Fruit fly (Drosophila melanogaster): ENCODE data around the gene CG14852.

CG14852 gene

dm6 chr3R:14555021-14555420 lies 10.7 kb upstream of the CG14852 start (continued):
- TF ChIP-seq CG10462 (GFP tag; optimal IDR thresholded peaks at IDR 0.05) (no peak), org-1 (GFP tag; optimal IDR thresholded peaks at IDR 0.05) (no peak), Ets65A (GFP tag) (peak; percentile 1), slp2 (GFP tag; optimal IDR thresholded peaks at IDR 0.05) (no peak), CG13424 (tag; optimal IDR thresholded peaks at IDR 0.05) (no peak), ara (GFP tag; IDR thresholded peaks at IDR 0.05) (no peak)

dm6 chr3R:14557480-14558354 lies 8.0 kb upstream of the CG14852 start, which contains the start of gene Pde6:
Pde6 (minus strand) TSS chr3R:14558304.
- TF ChIP-seq CG6689 (GFP tag; IDR thresholded peaks at IDR 0.05) = no peak
- no peak for TF ChIP-seq CG7372 (GFP tag; IDR thresholded peaks at IDR 0.05)
- TF ChIP-seq Jarid2 (GFP tag; optimal IDR thresholded peaks at IDR 0.05) = peak; percentile 82
- peak; percentile 59 for TF ChIP-seq CG42726 (GFP tag; IDR thresholded peaks at IDR 0.05; ENCODE audit: partially characterized antibody)
- TF ChIP-seq CG34224 (GFP tag; IDR thresholded peaks at IDR 0.05; ENCODE audit: partially characterized antibody) = peak; percentile 20; the same call in 1 of the 3 replicates
- TF ChIP-seq CkIIα-i1 (GFP tag; IDR thresholded peaks at IDR 0.05) = no peak
- peak; percentile 43; the same call in 1 of the 3 replicates for TF ChIP-seq CG2199 (GFP tag; IDR thresholded peaks at IDR 0.05)
- no peak for TF ChIP-seq toy (GFP tag; IDR thresholded peaks at IDR 0.05)
- no peak for TF ChIP-seq CG12942 (GFP tag; optimal IDR thresholded peaks at IDR 0.05)
- no peak for TF ChIP-seq Myb (GFP tag; optimal IDR thresholded peaks at IDR 0.05)
- peak; percentile 16 for TF ChIP-seq yki (optimal IDR thresholded peaks at IDR 0.05)
- no peak for TF ChIP-seq CG15011 (GFP tag; optimal IDR thresholded peaks at IDR 0.05)
- TF ChIP-seq Hey (tag; optimal IDR thresholded peaks at IDR 0.05) = peak; percentile 1
- peak; percentile 92 for TF ChIP-seq crol (GFP tag; IDR thresholded peaks at IDR 0.05)
- peak; percentile 19; the same call in 1 of the 4 replicates for TF ChIP-seq Gug (GFP tag; IDR thresholded peaks at IDR 0.05)
- no peak for TF ChIP-seq prd (optimal IDR thresholded peaks at IDR 0.05)
- no peak for TF ChIP-seq prd (GFP tag; IDR thresholded peaks at IDR 0.05)
- no peak for TF ChIP-seq HmgD (GFP tag; optimal IDR thresholded peaks at IDR 0.05)
- TF ChIP-seq CG17361 (GFP tag; IDR thresholded peaks at IDR 0.05) = no peak
- TF ChIP-seq CG12769 (tag; optimal IDR thresholded peaks at IDR 0.05) = peak; percentile 53
- TF ChIP-seq wdn (GFP tag; IDR thresholded peaks at IDR 0.05) = 0 out of 2 replicates have a peak, but pooled peaks have one; percentile 30
- 0 out of 2 replicates have a peak, but pooled peaks have one; percentile 19 for TF ChIP-seq NFAT (GFP tag; IDR thresholded peaks at IDR 0.05)
- peak; percentile 3 for TF ChIP-seq CG12071 (GFP tag; optimal IDR thresholded peaks at IDR 0.05)
- TF ChIP-seq Sry-δ (GFP tag; optimal IDR thresholded peaks at IDR 0.05) = no peak
- peak; percentile 70; the same call in 1 of the 2 replicates for TF ChIP-seq rib (GFP tag; IDR thresholded peaks at IDR 0.05)
- 0 out of 2 replicates have a peak, but pooled peaks have one; percentile 19 for TF ChIP-seq Rfx (GFP tag; IDR thresholded peaks at IDR 0.05)
- TF ChIP-seq CG13775 (GFP tag; optimal IDR thresholded peaks at IDR 0.05) = no peak
- 0 out of 3 replicates have a peak, but pooled peaks have one; percentile 13 for TF ChIP-seq knrl (GFP tag; IDR thresholded peaks at IDR 0.05; ENCODE audit: partially characterized antibody)
- no peak for TF ChIP-seq bcd (GFP tag; optimal IDR thresholded peaks at IDR 0.05)
- TF ChIP-seq CG8290 (GFP tag; optimal IDR thresholded peaks at IDR 0.05) = no peak
- TF ChIP-seq CG8290 (tag; optimal IDR thresholded peaks at IDR 0.05) = peak in 1 of 2 experiments; percentile 61
- peak; percentile 6; the same call in 1 of the 3 replicates for TF ChIP-seq sr (GFP tag; IDR thresholded peaks at IDR 0.05)
- TF ChIP-seq crp (GFP tag; optimal IDR thresholded peaks at IDR 0.05) = peak in 1 of 2 experiments; percentile 26
- TF ChIP-seq ranshi (GFP tag; IDR thresholded peaks at IDR 0.05) = peak; percentile 24; the same call in 1 of the 2 replicates
- TF ChIP-seq E2f1 (GFP tag; IDR thresholded peaks at IDR 0.05) = peak; percentile 46; the same call in 1 of the 2 replicates
- TF ChIP-seq cwo (GFP tag; optimal IDR thresholded peaks at IDR 0.05) = peak; percentile 99
- peak; percentile 26; the same call in 1 of the 2 replicates for TF ChIP-seq amos (GFP tag; IDR thresholded peaks at IDR 0.05; ENCODE audit: partially characterized antibody)
- TF ChIP-seq tna (GFP tag; IDR thresholded peaks at IDR 0.05; ENCODE audit: partially characterized antibody) = 0 out of 2 replicates have a peak, but pooled peaks have one; percentile 30
- peak; percentile 14 for TF ChIP-seq Deaf1 (tag; optimal IDR thresholded peaks at IDR 0.05)
- peak; percentile 21; the same call in 1 of the 3 replicates for TF ChIP-seq CG34422 (GFP tag; IDR thresholded peaks at IDR 0.05)
- 0 out of 2 replicates have a peak, but pooled peaks have one; percentile 19 for TF ChIP-seq GATAe (GFP tag; conservative IDR thresholded peaks at IDR 0.05)
- no peak for TF ChIP-seq CG31365 (tag; optimal IDR thresholded peaks at IDR 0.05)

Measured in whole organism, embryonic.